In genomic region chrV:3344001-3344400, ce11 we compare ENCODE assay signal across 3 worm cellular contexts.
A peak's percentile ranks its signal among the peaks of the same experiment; 100 is the strongest.
TF ChIP-seq lines count a peak whose summit lies in the region.

No protein-coding gene starts in this region.

TF ChIP-seq in whole organism, L1 larva, 84 proteins besides CTCF, POLR2A, EP300 and RAD21:
- TF ChIP-seq nhr-71 (tag; optimal IDR thresholded peaks at IDR 0.05; lab: Kevin White, UChicago) (peak; percentile 81), nhr-19 (GFP tag; conservative IDR thresholded peaks at IDR 0.05; lab: Robert Waterston, UW) (peak; percentile 57), lin-14 (GFP tag; optimal IDR thresholded peaks at IDR 0.05; lab: Kevin White, UChicago) (peak; percentile 83), efl-1 (optimal IDR thresholded peaks at IDR 0.05; lab: Kevin White, UChicago) (no peak), efl-1 (GFP tag; optimal IDR thresholded peaks at IDR 0.05 in 1 of 2; lab: Kevin White, UChicago) (peak in 1 of 2 experiments; percentile 39), tbx-2 (tag; optimal IDR thresholded peaks at IDR 0.05; lab: Kevin White, UChicago) (no peak), mdl-1 (tag; optimal IDR thresholded peaks at IDR 0.05; lab: Kevin White, UChicago) (no peak), rnt-1 (tag; optimal IDR thresholded peaks at IDR 0.05; lab: Kevin White, UChicago) (peak; percentile 52), nhr-20 (tag; optimal IDR thresholded peaks at IDR 0.05; lab: Kevin White, UChicago) (peak; percentile 50)
TF ChIP-seq in whole organism, L1 larva: peak in this region for 6.

TF ChIP-seq in whole organism, L2 larva, 48 proteins besides CTCF, POLR2A, EP300 and RAD21:
- TF ChIP-seq alr-1 (tag; optimal IDR thresholded peaks at IDR 0.05; lab: Kevin White, UChicago) = no peak
- TF ChIP-seq sma-9 (GFP tag; optimal IDR thresholded peaks at IDR 0.05; lab: Kevin White, UChicago) = peak; percentile 91
- no peak for TF ChIP-seq sma-9 (tag; optimal IDR thresholded peaks at IDR 0.05; lab: Kevin White, UChicago)
- TF ChIP-seq F13H6.1 (tag; optimal IDR thresholded peaks at IDR 0.05; lab: Kevin White, UChicago) = peak; percentile 80
TF ChIP-seq in whole organism, L2 larva: peak in this region for 2.

TF ChIP-seq in whole organism, L4 larva, 104 proteins besides CTCF, POLR2A, EP300 and RAD21:
- TF ChIP-seq unc-62 (GFP tag; optimal IDR thresholded peaks at IDR 0.05 in 1 of 2; lab: Kevin White, UChicago) (peak in 1 of 2 experiments; percentile 88), unc-62 (tag; optimal IDR thresholded peaks at IDR 0.05; lab: Kevin White, UChicago) (no peak), hlh-30 (tag; optimal IDR thresholded peaks at IDR 0.05; lab: Kevin White, UChicago; ENCODE audit: insufficient read depth) (peak; percentile 17), hif-1 (tag; optimal IDR thresholded peaks at IDR 0.05; lab: Kevin White, UChicago) (peak in 1 of 2 experiments; percentile 59), aha-1 (tag; lab: Kevin White, UChicago) (peak; percentile 62), ceh-20 (GFP tag; IDR thresholded peaks at IDR 0.05; lab: Robert Waterston, UW) (0 out of 2 replicates have a peak, but pooled peaks have one; percentile 75), dmd-6 (GFP tag; IDR thresholded peaks at IDR 0.05; lab: Robert Waterston, UW) (peak; percentile 22; the same call in 1 of the 2 replicates), duxl-1 (tag; optimal IDR thresholded peaks at IDR 0.05; lab: Kevin White, UChicago; ENCODE audit: poor library complexity) (no peak), daf-16 (GFP tag; optimal IDR thresholded peaks at IDR 0.05; lab: Kevin White, UChicago) (peak in 1 of 2 experiments; percentile 30), daf-16 (tag; optimal IDR thresholded peaks at IDR 0.05; lab: Kevin White, UChicago) (no peak), hlh-11 (tag; optimal IDR thresholded peaks at IDR 0.05; lab: Kevin White, UChicago) (peak; percentile 67), nhr-11 (tag; optimal IDR thresholded peaks at IDR 0.05; lab: Kevin White, UChicago) (peak; percentile 36), F49E8.2 (tag; optimal IDR thresholded peaks at IDR 0.05; lab: Kevin White, UChicago; ENCODE audit: borderline replicate concordance) (no peak), ceh-82 (tag; optimal IDR thresholded peaks at IDR 0.05; lab: Kevin White, UChicago) (no peak)

Comparison
In these comparisons a context has a peak if more than half of its experiments do, and no peak if none do; other contexts are left out.
1. Of the 29 proteins assayed by ChIP-seq in both whole organism, L4 larva and whole organism, L1 larva: peak only in whole organism, L4 larva: aha-1 and nhr-11; only in whole organism, L1 larva: none; in both: none; in neither: 26; mixed calls (peak in some experiments, not most) for 1.